Fruit fly (Drosophila melanogaster) whole organism, embryonic: ENCODE results near the gene CG3337.

Experiments used
- ATbp ChIP-seq: fragments of 200-800 bp; sonication (Bioruptor generic); optimal IDR thresholded peaks from 2 replicates; lab custom pipeline; 2017; ENCODE audit warnings: missing biosample characterization, mild to moderate bottlenecking, missing genetic modification characterization, missing genetic modification reagents
- C15 ChIP-seq: fragments of 200-800 bp; sonication (Bioruptor generic); IDR thresholded peaks from 3 replicates; pipeline ENCODE4 v1.3.6; 2022; ENCODE audit warnings: missing biosample characterization, missing genetic modification characterization
- CG10462 ChIP-seq: fragments of 200-800 bp; sonication (Bioruptor generic); optimal IDR thresholded peaks from 2 replicates; lab custom pipeline; 2016; ENCODE audit warnings: missing biosample characterization, missing genetic modification characterization
- CG10565 ChIP-seq: fragments of 200-800 bp; sonication (Bioruptor generic); optimal IDR thresholded peaks from 3 replicates; lab custom pipeline; 2016; ENCODE audit warnings: missing biosample characterization, mild to moderate bottlenecking, missing genetic modification characterization
- CG10979 ChIP-seq: fragments of 200-800 bp; sonication (Bioruptor generic); optimal IDR thresholded peaks from 2 replicates; lab custom pipeline; 2018; ENCODE audit warnings: missing biosample characterization, mild to moderate bottlenecking, missing genetic modification characterization, moderate library complexity
- CG11560 ChIP-seq: fragments of 200-800 bp; sonication (Bioruptor generic); IDR thresholded peaks from 3 replicates; pipeline ENCODE4 v1.3.6; 2022; ENCODE audit warnings: missing biosample characterization, missing genetic modification characterization
- CG11695 ChIP-seq: fragments of 200-800 bp; sonication (Bioruptor generic); IDR thresholded peaks from 3 replicates; pipeline ENCODE4 v1.3.6; 2022; ENCODE audit warnings: missing biosample characterization, missing genetic modification characterization
- CG14014 ChIP-seq: fragments of 200-800 bp; sonication (Bioruptor generic); IDR thresholded peaks from 2 replicates; pipeline ENCODE4 v1.3.6; 2022; ENCODE audit warnings: missing biosample characterization, missing genetic modification characterization
- CG15479 ChIP-seq: fragments of 200-800 bp; sonication (Bioruptor generic); optimal IDR thresholded peaks from 3 replicates; lab custom pipeline; 2019; ENCODE audit warnings: missing biosample characterization, mild to moderate bottlenecking, missing genetic modification characterization, moderate library complexity
- CG17186 ChIP-seq: fragments of 200-800 bp; sonication (Bioruptor generic); optimal IDR thresholded peaks from 3 replicates; lab custom pipeline; 2017; ENCODE audit warnings: missing biosample characterization, missing genetic modification reagents, missing genetic modification characterization
- CG17361 ChIP-seq: fragments of 200-800 bp; sonication (Bioruptor generic); IDR thresholded peaks from 3 replicates; pipeline ENCODE4 v1.3.6; 2022; ENCODE audit warnings: missing biosample characterization, missing genetic modification characterization
- CG2875 ChIP-seq: fragments of 200-800 bp; sonication (Bioruptor generic); optimal IDR thresholded peaks from 2 replicates; lab custom pipeline; 2017; ENCODE audit warnings: missing biosample characterization, mild to moderate bottlenecking, missing genetic modification characterization, missing genetic modification reagents
- CG30403 ChIP-seq: fragments of 200-800 bp; sonication (Bioruptor generic); optimal IDR thresholded peaks from 3 replicates; lab custom pipeline; 2016; ENCODE audit warnings: missing biosample characterization, missing genetic modification characterization
- CG30431 ChIP-seq: fragments of 200-800 bp; sonication (Bioruptor generic); optimal IDR thresholded peaks from 2 replicates; lab custom pipeline; 2017; ENCODE audit warnings: missing biosample characterization, missing genetic modification characterization
- CG33557 ChIP-seq: fragments of 200-800 bp; sonication (Bioruptor generic); optimal IDR thresholded peaks from 2 replicates; lab custom pipeline; 2019; ENCODE audit warnings: missing biosample characterization, mild to moderate bottlenecking, missing genetic modification characterization, moderate library complexity
- CG34224 ChIP-seq: fragments of 200-800 bp; sonication (Bioruptor generic); IDR thresholded peaks from 3 replicates; pipeline ENCODE4 v1.3.6; 2022; ENCODE audit warnings: missing biosample characterization, missing genetic modification characterization; ENCODE audit not compliant: partially characterized antibody
- CG3838 ChIP-seq: fragments of 200-800 bp; sonication (Bioruptor generic); optimal IDR thresholded peaks from 3 replicates; lab custom pipeline; 2016; ENCODE audit warnings: missing biosample characterization, missing genetic modification characterization
- CG42726 ChIP-seq: fragments of 200-800 bp; sonication (Bioruptor generic); IDR thresholded peaks from 2 replicates; pipeline ENCODE4 v1.3.6; 2022; ENCODE audit warnings: missing biosample characterization, missing genetic modification characterization; ENCODE audit not compliant: partially characterized antibody
- CG4404 ChIP-seq: fragments of 200-800 bp; sonication (Bioruptor generic); IDR thresholded peaks from 2 replicates; pipeline ENCODE4 v1.3.6; 2022; ENCODE audit warnings: missing biosample characterization, missing genetic modification characterization
- CG4707 ChIP-seq: fragments of 200-800 bp; sonication (Bioruptor generic); optimal IDR thresholded peaks from 2 replicates; lab custom pipeline; 2018; ENCODE audit warnings: missing biosample characterization, mild to moderate bottlenecking, missing genetic modification characterization, moderate library complexity
- CG6765 ChIP-seq: fragments of 200-800 bp; sonication (Bioruptor generic); optimal IDR thresholded peaks from 3 replicates; lab custom pipeline; 2017; ENCODE audit warnings: missing biosample characterization, mild to moderate bottlenecking, missing genetic modification characterization
- CG7271 ChIP-seq: fragments of 200-800 bp; sonication (Bioruptor generic); optimal IDR thresholded peaks from 2 replicates; lab custom pipeline; 2018; ENCODE audit warnings: missing biosample characterization, mild to moderate bottlenecking, missing genetic modification characterization, moderate library complexity
- CG7928 ChIP-seq: fragments of 200-800 bp; sonication (Bioruptor generic); optimal IDR thresholded peaks from 2 replicates; lab custom pipeline; 2017; ENCODE audit warnings: missing biosample characterization, mild to moderate bottlenecking, missing genetic modification characterization
- CG8765 ChIP-seq: fragments of 200-800 bp; sonication (Bioruptor generic); IDR thresholded peaks from 2 replicates; pipeline ENCODE4 v1.3.6; 2022; ENCODE audit warnings: missing biosample characterization, missing genetic modification characterization
- CG9215 ChIP-seq: fragments of 200-800 bp; sonication (Bioruptor generic); IDR thresholded peaks from 2 replicates; pipeline ENCODE4 v1.3.6; 2022; ENCODE audit warnings: missing biosample characterization, missing genetic modification characterization
- CG9932 ChIP-seq: fragments of 200-800 bp; sonication (Bioruptor generic); IDR thresholded peaks from 2 replicates; pipeline ENCODE4 v1.3.6; 2022; ENCODE audit warnings: missing biosample characterization, missing genetic modification characterization
- Dfd ChIP-seq, 2 experiments: fragments of >200 bp; optimal IDR thresholded peaks; 2 replicates each; lab custom pipeline; 2017; ENCODE audit warnings: missing biosample characterization in 2 of 2, missing genetic modification characterization in 2 of 2
- Eip74EF ChIP-seq, 2 experiments: fragments of 200-800 bp in 1 of 2; fragments of >200 bp in 1 of 2; sonication (Bioruptor generic) in 1 of 2; optimal IDR thresholded peaks; 2 replicates each; lab custom pipeline; 2017 to 2019; ENCODE audit warnings: missing biosample characterization in 2 of 2, missing genetic modification characterization in 2 of 2, mild to moderate bottlenecking in 1 of 2, moderate library complexity in 1 of 2
- Gug ChIP-seq: fragments of 200-800 bp; sonication (Bioruptor generic); IDR thresholded peaks from 4 replicates; pipeline ENCODE4 v1.3.6; 2022; ENCODE audit warnings: missing biosample characterization, missing genetic modification characterization
- HmgD ChIP-seq: fragments of 200-800 bp; sonication (Bioruptor generic); optimal IDR thresholded peaks from 3 replicates; lab custom pipeline; 2016; ENCODE audit warnings: missing biosample characterization, missing genetic modification characterization
- HmgZ ChIP-seq: fragments of 200-800 bp; sonication (Bioruptor generic); optimal IDR thresholded peaks from 2 replicates; lab custom pipeline; 2018; ENCODE audit warnings: missing biosample characterization, mild to moderate bottlenecking, missing genetic modification characterization
- Kr ChIP-seq: fragments of 200-800 bp; sonication (Bioruptor generic); optimal IDR thresholded peaks from 2 replicates; lab custom pipeline; 2017; ENCODE audit warnings: missing biosample characterization, mild to moderate bottlenecking, missing genetic modification characterization
- MESR4 ChIP-seq: fragments of 200-800 bp; sonication (Bioruptor generic); optimal IDR thresholded peaks from 2 replicates; lab custom pipeline; 2018; ENCODE audit warnings: missing biosample characterization, mild to moderate bottlenecking, missing genetic modification characterization, moderate library complexity
- Max ChIP-seq: fragments of 200-800 bp; sonication (Bioruptor generic); optimal IDR thresholded peaks from 2 replicates; lab custom pipeline; 2016; ENCODE audit warnings: missing biosample characterization, mild to moderate bottlenecking, missing genetic modification characterization
- Meics ChIP-seq: fragments of 200-800 bp; sonication (Bioruptor generic); optimal IDR thresholded peaks from 2 replicates; lab custom pipeline; 2017; ENCODE audit warnings: missing biosample characterization, mild to moderate bottlenecking, missing genetic modification characterization
- Optix ChIP-seq: fragments of 200-800 bp; sonication (Bioruptor generic); IDR thresholded peaks from 3 replicates; pipeline ENCODE4 v1.3.6; 2022; ENCODE audit warnings: missing biosample characterization, missing genetic modification characterization
- Rfx ChIP-seq: fragments of 200-800 bp; sonication (Bioruptor generic); IDR thresholded peaks from 2 replicates; pipeline ENCODE4 v1.3.6; 2022; ENCODE audit warnings: missing biosample characterization, missing genetic modification characterization
- TFAM ChIP-seq: fragments of 200-800 bp; sonication (Bioruptor generic); optimal IDR thresholded peaks from 2 replicates; lab custom pipeline; 2017; ENCODE audit warnings: missing biosample characterization, missing genetic modification characterization, inconsistent platforms
- ato ChIP-seq: fragments of 200-800 bp; sonication (Bioruptor generic); IDR thresholded peaks from 2 replicates; pipeline ENCODE4 v1.3.6; 2022; ENCODE audit warnings: missing biosample characterization, missing genetic modification characterization; ENCODE audit not compliant: partially characterized antibody
- az2 ChIP-seq: fragments of 200-800 bp; sonication (Bioruptor generic); optimal IDR thresholded peaks from 3 replicates; lab custom pipeline; 2016; ENCODE audit warnings: missing biosample characterization, missing genetic modification characterization
- chm ChIP-seq: fragments of 200-800 bp; sonication (Bioruptor generic); IDR thresholded peaks from 2 replicates; pipeline ENCODE4 v1.3.6; 2022; ENCODE audit warnings: missing biosample characterization, missing genetic modification characterization
- croc ChIP-seq: fragments of 200-800 bp; sonication (Bioruptor generic); conservative IDR thresholded peaks from 3 replicates; pipeline ENCODE4 v1.3.6; 2022; ENCODE audit warnings: missing biosample characterization, missing genetic modification characterization
- dm ChIP-seq: fragments of 200-800 bp; sonication (Bioruptor generic); optimal IDR thresholded peaks from 3 replicates; lab custom pipeline; 2016; ENCODE audit warnings: missing biosample characterization, missing genetic modification characterization
- dmrt99B ChIP-seq: fragments of 200-800 bp; sonication (Bioruptor generic); optimal IDR thresholded peaks from 2 replicates; lab custom pipeline; 2018; ENCODE audit warnings: missing biosample characterization, mild to moderate bottlenecking, missing genetic modification characterization, moderate library complexity
- en ChIP-seq: fragments of 200-800 bp; sonication (Bioruptor generic); optimal IDR thresholded peaks from 2 replicates; lab custom pipeline; 2016; ENCODE audit warnings: missing biosample characterization, missing genetic modification characterization
- her ChIP-seq: fragments of 200-800 bp; sonication (Bioruptor generic); optimal IDR thresholded peaks from 2 replicates; lab custom pipeline; 2016; ENCODE audit warnings: missing biosample characterization, missing genetic modification characterization
- pros ChIP-seq: fragments of 200-800 bp; sonication (Bioruptor generic); optimal IDR thresholded peaks from 3 replicates; lab custom pipeline; 2019; ENCODE audit warnings: missing biosample characterization, mild to moderate bottlenecking, missing genetic modification characterization, moderate library complexity
- sens ChIP-seq: fragments of 200-800 bp; sonication (Bioruptor generic); peaks from one replicate; lab custom pipeline; 2016; ENCODE audit warnings: missing biosample characterization, missing genetic modification characterization
- sima ChIP-seq: fragments of 200-800 bp; sonication (Bioruptor generic); optimal IDR thresholded peaks from 2 replicates; lab custom pipeline; 2016; ENCODE audit warnings: missing biosample characterization, missing genetic modification characterization
- trh ChIP-seq: fragments of 200-800 bp; sonication (Bioruptor generic); optimal IDR thresholded peaks from 2 replicates; lab custom pipeline; 2016; ENCODE audit warnings: missing biosample characterization, missing genetic modification characterization

CG3337 gene

dm6 chr3R:21223453-21224057 is at the start of gene CG3337, which contains the start of gene Nelf-A (continued):
- TF ChIP-seq sima (GFP tag; lab: Kevin White, UChicago) (no peak), ato (GFP tag; lab: Robert Waterston, UW) (peak; percentile 64), CG17361 (no peak; the same call in 2 of the 3 replicates), CG30403 (GFP tag; lab: Kevin White, UChicago) (peak; percentile 62), en (GFP tag; lab: Kevin White, UChicago) (peak; percentile 27), CG34224 (GFP tag; lab: Robert Waterston, UW) (peak; percentile 82), ATbp (no peak), CG9932 (GFP tag; lab: Robert Waterston, UW) (peak; percentile 92), MESR4 (GFP tag; lab: Kevin White, UChicago) (peak; percentile 95), CG9215 (GFP tag; lab: Robert Waterston, UW) (peak; percentile 54; the same call in 1 of the 2 replicates), Eip74EF (GFP tag; optimal IDR thresholded peaks at IDR 0.05; lab: Kevin White, UChicago) (no peak), Dfd (GFP tag; optimal IDR thresholded peaks at IDR 0.05; lab: Kevin White, UChicago) (no peak), az2 (GFP tag; lab: Kevin White, UChicago) (peak; percentile 44), CG42726 (peak; percentile 94), HmgD (GFP tag; lab: Kevin White, UChicago) (peak; percentile 85), CG4404 (peak; percentile 56), CG7928 (peak; percentile 62), CG4707 (peak; percentile 49), Rfx (GFP tag; lab: Robert Waterston, UW) (peak; percentile 92), Gug (peak; percentile 77), CG10979 (tag; lab: Kevin White, UChicago) (peak; percentile 2), CG3838 (GFP tag; lab: Kevin White, UChicago) (no peak), CG2875 (GFP tag; lab: Kevin White, UChicago) (no peak), dm (GFP tag; lab: Kevin White, UChicago) (peak; percentile 90), Optix (GFP tag; lab: Robert Waterston, UW) (no peak; the same call in 2 of the 3 replicates), CG6765 (GFP tag; lab: Kevin White, UChicago) (peak; percentile 6), CG15479 (GFP tag; lab: Kevin White, UChicago) (no peak), croc (no peak; the same call in 2 of the 3 replicates), Meics (GFP tag; lab: Kevin White, UChicago) (peak; percentile 61), her (peak; percentile 74), CG33557 (peak; percentile 53), TFAM (GFP tag; lab: Kevin White, UChicago) (no peak), Max (peak; percentile 83), Kr (GFP tag; lab: Kevin White, UChicago) (no peak), trh (GFP tag; lab: Kevin White, UChicago) (no peak), chm (peak; percentile 56), dmrt99B (no peak), HmgZ (tag; lab: Kevin White, UChicago) (peak; percentile 94), sens (GFP tag; lab: Kevin White, UChicago) (peak; percentile 94), pros (GFP tag; lab: Kevin White, UChicago) (no peak), CG8765 (GFP tag; lab: Robert Waterston, UW) (peak; percentile 41; the same call in 1 of the 2 replicates), CG14014 (GFP tag; lab: Robert Waterston, UW) (peak; percentile 58; the same call in 1 of the 2 replicates), CG11560 (tag; lab: Robert Waterston, UW) (peak; percentile 68; the same call in 2 of the 3 replicates), CG7271 (tag; lab: Kevin White, UChicago) (peak; percentile 40), CG11695 (GFP tag; lab: Robert Waterston, UW) (no peak), CG10565 (no peak), CG17186 (GFP tag; lab: Kevin White, UChicago) (peak; percentile 94), C15 (GFP tag; lab: Robert Waterston, UW) (no peak), CG30431 (peak; percentile 33), CG10462 (GFP tag; lab: Kevin White, UChicago) (no peak)
